Worm (Caenorhabditis elegans) whole organism, mixed stage, embryonic: ENCODE measurements around the gene Y25C1A.6.

ENCODE experiments used
- blmp-1 ChIP-seq: fragments of 150-350 bp; optimal IDR thresholded peaks from 2 replicates; lab custom pipeline; 2014; ENCODE audit warnings: missing biosample characterization, missing genetic modification characterization
- ces-1 ChIP-seq: fragments of 150-350 bp; optimal IDR thresholded peaks from 2 replicates; lab custom pipeline; 2014; ENCODE audit warnings: missing biosample characterization, missing genetic modification reagents, missing genetic modification characterization
- elt-3 ChIP-seq: fragments of 150-350 bp; optimal IDR thresholded peaks from 2 replicates; lab custom pipeline; 2014; ENCODE audit warnings: missing biosample characterization, missing genetic modification characterization
- lin-32 ChIP-seq: fragments of 200-800 bp; sonication (Bioruptor generic); optimal IDR thresholded peaks from 2 replicates; lab custom pipeline; 2018; ENCODE audit warnings: mild to moderate bottlenecking, missing genetic modification characterization, missing compliant biosample characterization
- nhr-237 ChIP-seq: fragments of 150-350 bp; optimal IDR thresholded peaks from 2 replicates; lab custom pipeline; 2014; ENCODE audit warnings: missing biosample characterization, missing genetic modification characterization
- nhr-76 ChIP-seq: sonication (generic microtip); optimal IDR thresholded peaks from 2 replicates; lab custom pipeline; 2017; ENCODE audit warnings: missing biosample characterization, missing genetic modification characterization
- snpc-4 ChIP-seq: fragments of 150-350 bp; optimal IDR thresholded peaks from 2 replicates; lab custom pipeline; 2014; ENCODE audit warnings: missing biosample characterization, missing genetic modification characterization
- unc-62 ChIP-seq: fragments of 150-350 bp; optimal IDR thresholded peaks from 2 replicates; lab custom pipeline; 2014; ENCODE audit warnings: missing biosample characterization, missing genetic modification reagents, missing genetic modification characterization
- ztf-11 ChIP-seq: fragments of 150-350 bp; optimal IDR thresholded peaks from 2 replicates; lab custom pipeline; 2014; ENCODE audit warnings: missing biosample characterization, missing genetic modification characterization

DNA sequence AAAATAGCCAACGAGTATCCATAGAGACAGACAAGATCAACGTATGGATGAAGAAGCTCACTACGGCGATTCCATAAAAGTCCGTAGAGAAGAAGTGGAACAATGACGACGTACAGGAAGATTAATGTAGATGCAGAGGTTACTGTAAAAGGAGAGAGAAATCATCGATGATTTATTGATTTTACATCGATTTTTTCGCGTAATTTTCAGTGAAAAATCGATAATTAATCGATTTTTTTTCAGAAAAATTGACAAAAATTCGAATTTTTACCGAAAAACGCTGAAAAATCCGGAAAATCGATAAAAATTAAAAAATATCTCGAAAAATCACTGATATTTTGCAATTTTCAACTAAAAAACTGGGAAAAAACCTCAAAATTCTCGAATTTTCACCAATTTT lies 5.5 kb downstream of the Y25C1A.6 start:
- TF ChIP-seq unc-62 (GFP tag; lab: Kevin White, UChicago) (no peak), blmp-1 (tag; lab: Kevin White, UChicago) (no peak), elt-3 (tag; lab: Kevin White, UChicago) (no peak), ztf-11 (tag; lab: Kevin White, UChicago) (no peak), nhr-237 (tag; lab: Kevin White, UChicago) (no peak), snpc-4 (tag; lab: Kevin White, UChicago) (no peak), ces-1 (GFP tag; lab: Kevin White, UChicago) (no peak), nhr-76 (tag; lab: Kevin White, UChicago) (no peak), lin-32 (GFP tag; lab: Kevin White, UChicago) (no peak)
